Worm (Caenorhabditis elegans) whole organism, L2 larva: ENCODE data around the gene cka-1.

Experiments used
- F13H6.1 ChIP-seq: sonication (generic microtip); optimal IDR thresholded peaks from 2 replicates; lab custom pipeline; 2016; ENCODE audit warnings: missing genetic modification characterization, missing compliant biosample characterization
- alr-1 ChIP-seq: fragments of 150-350 bp; optimal IDR thresholded peaks from 2 replicates; lab custom pipeline; 2014; ENCODE audit warnings: missing biosample characterization, missing genetic modification characterization
- aly-2 ChIP-seq: fragments of 150-350 bp; optimal IDR thresholded peaks from 2 replicates; lab custom pipeline; 2014; ENCODE audit warnings: missing biosample characterization, missing genetic modification characterization
- blmp-1 ChIP-seq: sonication (generic microtip); optimal IDR thresholded peaks from 2 replicates; lab custom pipeline; 2017; ENCODE audit warnings: missing genetic modification characterization, mild to moderate bottlenecking, missing compliant biosample characterization, antibody characterized with exemption, moderate library complexity; ENCODE audit not compliant: insufficient read depth
- ceh-82 ChIP-seq: fragments of 150-350 bp; optimal IDR thresholded peaks from 2 replicates; lab custom pipeline; 2014; ENCODE audit warnings: missing biosample characterization, missing genetic modification characterization
- elt-3 ChIP-seq: sonication (generic microtip); optimal IDR thresholded peaks from 2 replicates; lab custom pipeline; 2017; ENCODE audit warnings: missing biosample characterization, missing genetic modification characterization
- gmeb-1 ChIP-seq: fragments of 150-350 bp; optimal IDR thresholded peaks from 2 replicates; lab custom pipeline; 2014; ENCODE audit warnings: missing biosample characterization, missing genetic modification characterization
- lin-11 ChIP-seq: fragments of 150-350 bp; sonication (generic microtip); optimal IDR thresholded peaks from 2 replicates; lab custom pipeline; 2014; ENCODE audit warnings: missing biosample characterization, missing genetic modification characterization, inconsistent platforms, mixed read lengths
- lin-39 ChIP-seq: fragments of 150-350 bp; optimal IDR thresholded peaks from 2 replicates; lab custom pipeline; 2014; ENCODE audit warnings: missing biosample characterization, missing genetic modification reagents, missing genetic modification characterization
- nhr-11 ChIP-seq: fragments of 150-350 bp; optimal IDR thresholded peaks from 2 replicates; lab custom pipeline; 2014; ENCODE audit warnings: missing biosample characterization, missing genetic modification characterization
- nhr-12 ChIP-seq: fragments of 150-350 bp; optimal IDR thresholded peaks from 2 replicates; lab custom pipeline; 2014; ENCODE audit warnings: missing biosample characterization, missing genetic modification characterization
- skn-1 ChIP-seq: sonication (generic microtip); optimal IDR thresholded peaks from 2 replicates; lab custom pipeline; 2017; ENCODE audit warnings: missing biosample characterization, missing genetic modification characterization
- ztf-11 ChIP-seq: sonication (generic microtip); optimal IDR thresholded peaks from 2 replicates; lab custom pipeline; 2017; ENCODE audit warnings: missing biosample characterization, missing genetic modification characterization
- ztf-4 ChIP-seq: fragments of 150-350 bp; optimal IDR thresholded peaks from 2 replicates; lab custom pipeline; 2014; ENCODE audit warnings: missing biosample characterization, missing genetic modification characterization

ce11 chrIV:9755713-9756112, 18.3 kb upstream of the cka-1 start:
- TF ChIP-seq blmp-1, result no peak
- no peak for TF ChIP-seq gmeb-1 (tag; lab: Kevin White, UChicago)
- TF ChIP-seq elt-3 (tag; lab: Kevin White, UChicago), result no peak
- TF ChIP-seq lin-11 (tag; lab: Kevin White, UChicago), result no peak
- TF ChIP-seq alr-1 (tag; lab: Kevin White, UChicago), result no peak
- no peak for TF ChIP-seq aly-2
- no peak for TF ChIP-seq ztf-4 (tag; lab: Kevin White, UChicago)
- TF ChIP-seq nhr-12 (tag; lab: Kevin White, UChicago), result no peak
- no peak for TF ChIP-seq F13H6.1 (tag; lab: Kevin White, UChicago)
- TF ChIP-seq lin-39 (tag; lab: Kevin White, UChicago), result no peak
- no peak for TF ChIP-seq ceh-82
- no peak for TF ChIP-seq ztf-11 (tag; lab: Kevin White, UChicago)
- TF ChIP-seq skn-1 (tag; lab: Kevin White, UChicago), result no peak
- no peak for TF ChIP-seq nhr-11 (tag; lab: Kevin White, UChicago)
